Fruit fly (Drosophila melanogaster) whole organism, embryonic: ENCODE results near the gene Obp93a.

ENCODE experiments used
- Bdp1 ChIP-seq: fragments of 200-800 bp; sonication (Bioruptor generic); optimal IDR thresholded peaks from 3 replicates; lab custom pipeline; 2016; ENCODE audit warnings: missing biosample characterization, missing genetic modification characterization
- CG10209 ChIP-seq: fragments of 200-800 bp; sonication (Bioruptor generic); optimal IDR thresholded peaks from 3 replicates; lab custom pipeline; 2017; ENCODE audit warnings: missing biosample characterization, mild to moderate bottlenecking, missing genetic modification characterization, missing genetic modification reagents
- CG10543 ChIP-seq: fragments of 200-800 bp; sonication (Bioruptor generic); optimal IDR thresholded peaks from 3 replicates; lab custom pipeline; 2017; ENCODE audit warnings: missing biosample characterization, mild to moderate bottlenecking, missing genetic modification characterization, moderate library complexity
- CG11247 ChIP-seq: fragments of 200-800 bp; sonication (Bioruptor generic); IDR thresholded peaks from 2 replicates; pipeline ENCODE4 v1.3.6; 2022; ENCODE audit warnings: missing biosample characterization, missing genetic modification characterization
- CG12299 ChIP-seq: fragments of 200-800 bp; sonication (Bioruptor generic); optimal IDR thresholded peaks from 2 replicates; lab custom pipeline; 2018; ENCODE audit warnings: missing biosample characterization, mild to moderate bottlenecking, missing genetic modification characterization
- CG12391 ChIP-seq: fragments of 200-800 bp; sonication (Bioruptor generic); optimal IDR thresholded peaks from 3 replicates; lab custom pipeline; 2018; ENCODE audit warnings: missing biosample characterization, mild to moderate bottlenecking, missing genetic modification characterization, moderate library complexity
- CG13894 ChIP-seq: fragments of 200-800 bp; sonication (Bioruptor generic); optimal IDR thresholded peaks from 3 replicates; lab custom pipeline; 2018; ENCODE audit warnings: missing biosample characterization, mild to moderate bottlenecking, missing genetic modification characterization, moderate library complexity
- CG14860 ChIP-seq: fragments of 200-800 bp; sonication (Bioruptor generic); IDR thresholded peaks from 3 replicates; pipeline ENCODE4 v1.3.6; 2022; ENCODE audit warnings: missing biosample characterization, missing genetic modification characterization; ENCODE audit not compliant: partially characterized antibody
- CG15269 ChIP-seq: fragments of 200-800 bp; sonication (Bioruptor generic); optimal IDR thresholded peaks from 2 replicates; lab custom pipeline; 2018; ENCODE audit warnings: missing biosample characterization, mild to moderate bottlenecking, missing genetic modification characterization, moderate library complexity
- CG1529 ChIP-seq: fragments of 200-800 bp; sonication (Bioruptor generic); optimal IDR thresholded peaks from 3 replicates; lab custom pipeline; 2018; ENCODE audit warnings: missing biosample characterization, missing genetic modification characterization
- CG16813 ChIP-seq: fragments of 200-800 bp; sonication (Bioruptor generic); IDR thresholded peaks from 3 replicates; pipeline ENCODE4 v1.3.6; 2022; ENCODE audit warnings: missing biosample characterization, missing genetic modification characterization; ENCODE audit not compliant: partially characterized antibody
- CG18011 ChIP-seq: fragments of 200-800 bp; sonication (Bioruptor generic); optimal IDR thresholded peaks from 2 replicates; lab custom pipeline; 2017; ENCODE audit warnings: missing biosample characterization, missing genetic modification characterization, mild to moderate bottlenecking, moderate library complexity, missing genotype
- CG1832 ChIP-seq: fragments of 200-800 bp; sonication (Bioruptor generic); optimal IDR thresholded peaks from 2 replicates; lab custom pipeline; 2017; ENCODE audit warnings: missing biosample characterization, mild to moderate bottlenecking, missing genetic modification characterization, inconsistent platforms
- CG18599 ChIP-seq: fragments of 200-800 bp; sonication (Bioruptor generic); optimal IDR thresholded peaks from 3 replicates; lab custom pipeline; 2017; ENCODE audit warnings: missing biosample characterization, missing genetic modification characterization, mild to moderate bottlenecking, moderate library complexity, missing genetic modification reagents
- CG2129 ChIP-seq: fragments of 200-800 bp; sonication (Bioruptor generic); IDR thresholded peaks from 2 replicates; pipeline ENCODE4 v1.3.6; 2022; ENCODE audit warnings: missing biosample characterization, missing genetic modification characterization; ENCODE audit not compliant: partially characterized antibody
- CG33213 ChIP-seq: fragments of 200-800 bp; sonication (Bioruptor generic); optimal IDR thresholded peaks from 3 replicates; lab custom pipeline; 2016; ENCODE audit warnings: missing biosample characterization, missing genetic modification characterization
- CG6813 ChIP-seq: fragments of 200-800 bp; sonication (Bioruptor generic); optimal IDR thresholded peaks from 2 replicates; lab custom pipeline; 2017; ENCODE audit warnings: missing biosample characterization, missing genetic modification characterization, mild to moderate bottlenecking, moderate library complexity, missing genetic modification reagents
- CG7372 ChIP-seq: fragments of 200-800 bp; sonication (Bioruptor generic); IDR thresholded peaks from 2 replicates; pipeline ENCODE4 v1.3.6; 2022; ENCODE audit warnings: missing biosample characterization, missing genetic modification characterization
- CG8359 ChIP-seq: fragments of 200-800 bp; sonication (Bioruptor generic); optimal IDR thresholded peaks from 2 replicates; lab custom pipeline; 2017; ENCODE audit warnings: missing biosample characterization, mild to moderate bottlenecking, missing genetic modification characterization, borderline replicate concordance
- Dp ChIP-seq: fragments of 200-800 bp; sonication (Bioruptor generic); optimal IDR thresholded peaks from 2 replicates; lab custom pipeline; 2018; ENCODE audit warnings: missing biosample characterization, mild to moderate bottlenecking, missing genetic modification characterization, moderate library complexity
- Drgx ChIP-seq: fragments of 200-800 bp; sonication (Bioruptor generic); IDR thresholded peaks from 2 replicates; pipeline ENCODE4 v1.3.6; 2022; ENCODE audit warnings: missing biosample characterization, missing genetic modification characterization
- Elba2 ChIP-seq: fragments of 200-800 bp; sonication (Bioruptor generic); optimal IDR thresholded peaks from 3 replicates; lab custom pipeline; 2016; ENCODE audit warnings: missing biosample characterization, missing genetic modification characterization
- Fer2 ChIP-seq: fragments of 200-800 bp; sonication (Bioruptor generic); optimal IDR thresholded peaks from 2 replicates; lab custom pipeline; 2018; ENCODE audit warnings: missing biosample characterization, mild to moderate bottlenecking, missing genetic modification characterization, moderate library complexity
- GATAe ChIP-seq: fragments of 200-800 bp; sonication (Bioruptor generic); conservative IDR thresholded peaks from 2 replicates; pipeline ENCODE4 v1.3.6; 2022; ENCODE audit warnings: missing biosample characterization, missing genetic modification characterization
- HHEX ChIP-seq: fragments of 200-800 bp; sonication (Bioruptor generic); optimal IDR thresholded peaks from 3 replicates; lab custom pipeline; 2017; ENCODE audit warnings: missing biosample characterization, mild to moderate bottlenecking, missing genetic modification characterization, missing genetic modification reagents
- HLH4C ChIP-seq: fragments of 200-800 bp; sonication (Bioruptor generic); IDR thresholded peaks from 3 replicates; pipeline ENCODE4 v1.3.6; 2022; ENCODE audit warnings: missing biosample characterization, missing genetic modification characterization; ENCODE audit not compliant: partially characterized antibody
- HmgD ChIP-seq: fragments of 200-800 bp; sonication (Bioruptor generic); optimal IDR thresholded peaks from 3 replicates; lab custom pipeline; 2016; ENCODE audit warnings: missing biosample characterization, missing genetic modification characterization
- Hsf ChIP-seq: fragments of 200-800 bp; sonication (Bioruptor generic); optimal IDR thresholded peaks from 3 replicates; lab custom pipeline; 2016; ENCODE audit warnings: missing biosample characterization, missing genetic modification characterization
- Nf-YA ChIP-seq: fragments of 200-800 bp; sonication (Bioruptor generic); IDR thresholded peaks from 2 replicates; pipeline ENCODE4 v1.3.6; 2022; ENCODE audit warnings: missing biosample characterization, missing genetic modification characterization
- Vsx1 ChIP-seq: fragments of 200-800 bp; sonication (Bioruptor generic); optimal IDR thresholded peaks from 2 replicates; lab custom pipeline; 2017; ENCODE audit warnings: missing biosample characterization, mild to moderate bottlenecking, missing genetic modification characterization, missing genetic modification reagents
- Xbp1 ChIP-seq: fragments of 200-800 bp; sonication (Bioruptor generic); optimal IDR thresholded peaks from 3 replicates; lab custom pipeline; 2016; ENCODE audit warnings: missing biosample characterization, mild to moderate bottlenecking, missing genetic modification characterization
- al ChIP-seq: fragments of 200-800 bp; sonication (Bioruptor generic); IDR thresholded peaks from 2 replicates; pipeline ENCODE4 v1.3.6; 2022; ENCODE audit warnings: missing biosample characterization, missing genetic modification characterization
- amos ChIP-seq: fragments of 200-800 bp; sonication (Bioruptor generic); IDR thresholded peaks from 2 replicates; pipeline ENCODE4 v1.3.6; 2022; ENCODE audit warnings: missing biosample characterization, missing genetic modification characterization; ENCODE audit not compliant: partially characterized antibody
- emc ChIP-seq: fragments of 200-800 bp; sonication (Bioruptor generic); optimal IDR thresholded peaks from 2 replicates; lab custom pipeline; 2016; ENCODE audit warnings: missing biosample characterization, missing genetic modification characterization
- ewg ChIP-seq: fragments of 200-800 bp; sonication (Bioruptor generic); optimal IDR thresholded peaks from 3 replicates; lab custom pipeline; 2017; ENCODE audit warnings: mild to moderate bottlenecking, missing biosample characterization, missing genetic modification reagents, missing genetic modification characterization
- her ChIP-seq: fragments of 200-800 bp; sonication (Bioruptor generic); optimal IDR thresholded peaks from 2 replicates; lab custom pipeline; 2016; ENCODE audit warnings: missing biosample characterization, missing genetic modification characterization
- hth ChIP-seq: fragments of >200 bp; optimal IDR thresholded peaks from 2 replicates; lab custom pipeline; 2017; ENCODE audit warnings: inconsistent platforms
- inv ChIP-seq: fragments of 200-800 bp; sonication (Bioruptor generic); IDR thresholded peaks from 2 replicates; pipeline ENCODE4 v1.3.6; 2022; ENCODE audit warnings: missing biosample characterization, missing genetic modification characterization; ENCODE audit not compliant: partially characterized antibody
- jigr1 ChIP-seq: fragments of 200-800 bp; sonication (Bioruptor generic); IDR thresholded peaks from 3 replicates; pipeline ENCODE4 v1.3.6; 2022; ENCODE audit warnings: missing biosample characterization, missing genetic modification characterization
- onecut ChIP-seq: fragments of 200-800 bp; sonication (Bioruptor generic); IDR thresholded peaks from 2 replicates; pipeline ENCODE4 v1.3.6; 2022; ENCODE audit warnings: missing biosample characterization, missing genetic modification characterization
- peb ChIP-seq: fragments of 200-800 bp; sonication (Bioruptor generic); IDR thresholded peaks from 2 replicates; pipeline ENCODE4 v1.3.6; 2022; ENCODE audit warnings: missing biosample characterization, missing genetic modification characterization
- pho ChIP-seq: fragments of 200-800 bp; sonication (Bioruptor generic); optimal IDR thresholded peaks from 2 replicates; lab custom pipeline; 2016; ENCODE audit warnings: missing biosample characterization, missing genetic modification characterization
- repo ChIP-seq: fragments of 200-800 bp; sonication (Bioruptor generic); optimal IDR thresholded peaks from 2 replicates; lab custom pipeline; 2016; ENCODE audit warnings: missing biosample characterization, missing genetic modification characterization
- sd ChIP-seq: fragments of 200-800 bp; sonication (Bioruptor generic); optimal IDR thresholded peaks from 3 replicates; lab custom pipeline; 2018; ENCODE audit warnings: missing biosample characterization, mild to moderate bottlenecking, missing genetic modification characterization, moderate library complexity
- sens-2 ChIP-seq: fragments of 200-800 bp; sonication (Bioruptor generic); IDR thresholded peaks from 2 replicates; pipeline ENCODE4 v1.3.6; 2022; ENCODE audit warnings: missing biosample characterization, missing genetic modification characterization
- sisA ChIP-seq: fragments of 200-800 bp; sonication (Bioruptor generic); IDR thresholded peaks from 2 replicates; pipeline ENCODE4 v1.3.6; 2022; ENCODE audit warnings: missing biosample characterization, missing genetic modification characterization
- ttk ChIP-seq: fragments of 200-800 bp; sonication (Bioruptor generic); IDR thresholded peaks from 2 replicates; pipeline ENCODE4 v2.1.2; 2022; ENCODE audit warnings: missing biosample characterization, missing genetic modification characterization
- usp ChIP-seq: fragments of >200 bp; optimal IDR thresholded peaks from 2 replicates; lab custom pipeline; 2017; ENCODE audit warnings: missing biosample characterization, missing genetic modification characterization
- zfh2 ChIP-seq: fragments of 200-800 bp; sonication (Bioruptor generic); optimal IDR thresholded peaks from 2 replicates; lab custom pipeline; 2016; ENCODE audit warnings: missing biosample characterization, missing genetic modification characterization

Gene Obp93a

dm6 chr3R:21107907-21108591 is 21.5 kb downstream of the Obp93a start, which contains the start of the genes Sec15 and rtet (continued):
- TF ChIP-seq jigr1 (GFP tag; lab: Robert Waterston, UW) = no peak
- TF ChIP-seq CG1529 (GFP tag; lab: Kevin White, UChicago) = no peak
- peak; percentile 34; the same call in 1 of the 2 replicates for TF ChIP-seq sens-2 (GFP tag; lab: Robert Waterston, UW)
- no peak for TF ChIP-seq Vsx1 (GFP tag; lab: Kevin White, UChicago)
- no peak for TF ChIP-seq al
- peak; percentile 43; the same call in 2 of the 3 replicates for TF ChIP-seq CG14860 (GFP tag; lab: Robert Waterston, UW)
- no peak for TF ChIP-seq hth (lab: Kevin White, UChicago)
- peak; percentile 70 for TF ChIP-seq CG18599 (GFP tag; lab: Kevin White, UChicago)
- peak; percentile 67 for TF ChIP-seq CG10543 (GFP tag; lab: Kevin White, UChicago)
- TF ChIP-seq emc (GFP tag; lab: Kevin White, UChicago) = no peak
- TF ChIP-seq CG12391 (tag; lab: Kevin White, UChicago) = peak; percentile 77
- peak; percentile 29; the same call in 1 of the 2 replicates for TF ChIP-seq sisA (GFP tag; lab: Robert Waterston, UW)
- TF ChIP-seq ttk = 0 out of 2 replicates have a peak, but pooled peaks have one; percentile 24
- TF ChIP-seq CG11247 (GFP tag; lab: Robert Waterston, UW) = peak; percentile 53
- peak; percentile 48 for TF ChIP-seq inv
- peak; percentile 42 for TF ChIP-seq pho (GFP tag; lab: Kevin White, UChicago)
- peak; percentile 60 for TF ChIP-seq Hsf (GFP tag; lab: Kevin White, UChicago)
- peak; percentile 37 for TF ChIP-seq HHEX (GFP tag; lab: Kevin White, UChicago)
- TF ChIP-seq CG33213 (GFP tag; lab: Kevin White, UChicago) = no peak
- peak; percentile 1 for TF ChIP-seq zfh2
- no peak for TF ChIP-seq CG15269 (tag; lab: Kevin White, UChicago)
- TF ChIP-seq CG8359 = no peak
- no peak for TF ChIP-seq CG7372 (GFP tag; lab: Robert Waterston, UW)
- peak; percentile 27 for TF ChIP-seq Fer2 (tag; lab: Kevin White, UChicago)
- no peak for TF ChIP-seq CG13894 (tag; lab: Kevin White, UChicago)
- peak; percentile 40; the same call in 1 of the 2 replicates for TF ChIP-seq amos (GFP tag; lab: Robert Waterston, UW)
- 0 out of 2 replicates have a peak, but pooled peaks have one; percentile 19 for TF ChIP-seq Drgx (GFP tag; lab: Robert Waterston, UW)
- TF ChIP-seq Dp = peak; percentile 80
- peak; percentile 54 for TF ChIP-seq CG10209 (GFP tag; lab: Kevin White, UChicago)
- TF ChIP-seq Xbp1 (GFP tag; lab: Kevin White, UChicago) = peak; percentile 69
- TF ChIP-seq repo (GFP tag; lab: Kevin White, UChicago) = no peak
- peak; percentile 92 for TF ChIP-seq sd (tag; lab: Kevin White, UChicago)
- TF ChIP-seq HLH4C = peak; percentile 78
- TF ChIP-seq HmgD (GFP tag; lab: Kevin White, UChicago) = no peak
- TF ChIP-seq GATAe (GFP tag; lab: Robert Waterston, UW) = no peak
- TF ChIP-seq Elba2 (GFP tag; lab: Kevin White, UChicago) = no peak
- no peak for TF ChIP-seq Nf-YA
- TF ChIP-seq CG1832 (GFP tag; lab: Kevin White, UChicago) = no peak
- TF ChIP-seq CG2129 = no peak
- peak; percentile 60 for TF ChIP-seq ewg (GFP tag; lab: Kevin White, UChicago)
- no peak for TF ChIP-seq CG12299
- TF ChIP-seq onecut (GFP tag; lab: Robert Waterston, UW) = peak; percentile 75
- no peak for TF ChIP-seq CG6813
- TF ChIP-seq CG16813 (GFP tag; lab: Robert Waterston, UW) = peak; percentile 65
- TF ChIP-seq her (GFP tag; lab: Kevin White, UChicago) = no peak
- peak; percentile 17 for TF ChIP-seq CG18011 (GFP tag; lab: Kevin White, UChicago)
- TF ChIP-seq peb (GFP tag; lab: Robert Waterston, UW) = peak; percentile 30; the same call in 1 of the 2 replicates
- peak; percentile 10 for TF ChIP-seq Bdp1
- no peak for TF ChIP-seq usp (GFP tag; lab: Kevin White, UChicago)
